Fruit fly (Drosophila melanogaster) whole organism, pupa: ENCODE measurements around the gene CG32119.

Source experiments
- CG12605 ChIP-seq: fragments of 200-800 bp; sonication (Bioruptor generic); IDR thresholded peaks from 2 replicates; pipeline ENCODE4 v1.3.6; 2022; ENCODE audit warnings: missing biosample characterization, missing genetic modification characterization
- CG13204 ChIP-seq: fragments of 200-800 bp; sonication (Bioruptor generic); optimal IDR thresholded peaks from 2 replicates; lab custom pipeline; 2018; ENCODE audit warnings: missing biosample characterization, mild to moderate bottlenecking, missing genetic modification characterization, moderate library complexity
- CG17806 ChIP-seq: fragments of 200-800 bp; sonication (Bioruptor generic); optimal IDR thresholded peaks from 2 replicates; lab custom pipeline; 2018; ENCODE audit warnings: missing biosample characterization, mild to moderate bottlenecking, missing genetic modification characterization, moderate library complexity
- CG32121 ChIP-seq: fragments of 200-800 bp; sonication (Bioruptor generic); IDR thresholded peaks from 2 replicates; pipeline ENCODE4 v1.3.6; 2022; ENCODE audit warnings: missing biosample characterization, missing genetic modification characterization
- CG34367 ChIP-seq: fragments of 200-800 bp; sonication (Bioruptor generic); optimal IDR thresholded peaks from 2 replicates; lab custom pipeline; 2018; ENCODE audit warnings: missing biosample characterization, mild to moderate bottlenecking, missing genetic modification characterization
- CG4496 ChIP-seq: fragments of 200-800 bp; sonication (Bioruptor generic); IDR thresholded peaks from 3 replicates; pipeline ENCODE4 v1.3.6; 2022; ENCODE audit warnings: missing biosample characterization, missing genetic modification characterization
- CG8301 ChIP-seq: fragments of 200-800 bp; sonication (Bioruptor generic); optimal IDR thresholded peaks from 2 replicates; lab custom pipeline; 2018; ENCODE audit warnings: missing biosample characterization, mild to moderate bottlenecking, missing genetic modification characterization
- EcR ChIP-seq: fragments of 200-800 bp; sonication (Bioruptor generic); optimal IDR thresholded peaks from 3 replicates; lab custom pipeline; 2019; ENCODE audit warnings: missing biosample characterization, missing genetic modification characterization, mild to moderate bottlenecking, moderate library complexity, missing genetic modification reagents
- Pif1A ChIP-seq: fragments of 200-800 bp; sonication (Bioruptor generic); optimal IDR thresholded peaks from 3 replicates; lab custom pipeline; 2016; ENCODE audit warnings: missing biosample characterization, missing genetic modification characterization
- Snoo ChIP-seq: fragments of 200-800 bp; sonication (Bioruptor generic); optimal IDR thresholded peaks from 3 replicates; lab custom pipeline; 2017; ENCODE audit warnings: missing biosample characterization, mild to moderate bottlenecking, missing genetic modification characterization, inconsistent platforms
- gl ChIP-seq: fragments of 200-800 bp; sonication (Bioruptor generic); optimal IDR thresholded peaks from 2 replicates; lab custom pipeline; 2018; ENCODE audit warnings: missing biosample characterization, mild to moderate bottlenecking, missing genetic modification characterization

dm6 chr3L:13267254-13267653 lies 18.8 kb upstream of the CG32119 start:
- peak; percentile 73 for TF ChIP-seq CG17806 (tag; lab: Kevin White, UChicago)
- peak; percentile 49; the same call in 1 of the 3 replicates for TF ChIP-seq CG4496
- TF ChIP-seq Pif1A (GFP tag; lab: Kevin White, UChicago), result peak; percentile 72
- peak; percentile 63 for TF ChIP-seq CG13204 (GFP tag; lab: Kevin White, UChicago)
- 0 out of 2 replicates have a peak, but pooled peaks have one; percentile 29 for TF ChIP-seq CG32121 (GFP tag; lab: Robert Waterston, UW)
- TF ChIP-seq CG12605, result no peak
- peak; percentile 85 for TF ChIP-seq CG34367 (tag; lab: Kevin White, UChicago)
- TF ChIP-seq EcR (GFP tag; lab: Kevin White, UChicago), result no peak
- peak; percentile 41 for TF ChIP-seq CG8301 (tag; lab: Kevin White, UChicago)
- peak; percentile 65 for TF ChIP-seq Snoo (tag; lab: Kevin White, UChicago)
- TF ChIP-seq gl (tag; lab: Kevin White, UChicago), result no peak
